Fruit fly (Drosophila melanogaster) whole organism, embryonic: ENCODE data around the gene CG5938.
A peak's percentile ranks its signal among the peaks of the same experiment; 100 is the strongest.

Source experiments
- Adf1 ChIP-seq: fragments of 200-800 bp; sonication (Bioruptor generic); IDR thresholded peaks from 2 replicates; pipeline ENCODE4 v1.3.6; 2022; ENCODE audit warnings: missing biosample characterization, missing genetic modification characterization
- Antp ChIP-seq: fragments of 200-800 bp; sonication (Bioruptor generic); optimal IDR thresholded peaks from 3 replicates; lab custom pipeline; 2016; ENCODE audit warnings: missing biosample characterization, missing genetic modification characterization
- Awh ChIP-seq: fragments of 200-800 bp; sonication (Bioruptor generic); IDR thresholded peaks from 2 replicates; pipeline ENCODE4, ENCODE4 v1.3.6; 2022; ENCODE audit warnings: missing biosample characterization, missing genetic modification characterization
- CG10366 ChIP-seq: fragments of 200-800 bp; sonication (Bioruptor generic); IDR thresholded peaks from 2 replicates; pipeline ENCODE4 v1.3.6; 2022; ENCODE audit warnings: missing biosample characterization, missing genetic modification characterization
- CG11085 ChIP-seq: fragments of 200-800 bp; sonication (Bioruptor generic); IDR thresholded peaks from 2 replicates; pipeline ENCODE4 v1.3.6; 2022; ENCODE audit warnings: missing biosample characterization, missing genetic modification characterization
- CG11504 ChIP-seq: fragments of 200-800 bp; sonication (Bioruptor generic); optimal IDR thresholded peaks from 3 replicates; lab custom pipeline; 2019; ENCODE audit warnings: missing biosample characterization, mild to moderate bottlenecking, missing genetic modification characterization, moderate library complexity
- CG11560 ChIP-seq: fragments of 200-800 bp; sonication (Bioruptor generic); IDR thresholded peaks from 3 replicates; pipeline ENCODE4 v1.3.6; 2022; ENCODE audit warnings: missing biosample characterization, missing genetic modification characterization
- CG12769 ChIP-seq: fragments of 200-800 bp; sonication (Bioruptor generic); optimal IDR thresholded peaks from 2 replicates; lab custom pipeline; 2019; ENCODE audit warnings: missing biosample characterization, mild to moderate bottlenecking, missing genetic modification characterization, moderate library complexity
- CG13424 ChIP-seq: fragments of 200-800 bp; sonication (Bioruptor generic); optimal IDR thresholded peaks from 2 replicates; lab custom pipeline; 2019; ENCODE audit warnings: missing biosample characterization, mild to moderate bottlenecking, missing genetic modification characterization, moderate library complexity
- CG2116 ChIP-seq: fragments of 200-800 bp; sonication (Bioruptor generic); optimal IDR thresholded peaks from 3 replicates; lab custom pipeline; 2018; ENCODE audit warnings: missing biosample characterization, mild to moderate bottlenecking, missing genetic modification characterization
- CG2199 ChIP-seq: fragments of 200-800 bp; sonication (Bioruptor generic); IDR thresholded peaks from 3 replicates; pipeline ENCODE4 v1.3.6; 2022; ENCODE audit warnings: missing biosample characterization, missing genetic modification characterization
- CG31388 ChIP-seq: fragments of 200-800 bp; sonication (Bioruptor generic); optimal IDR thresholded peaks from 2 replicates; lab custom pipeline; 2016; ENCODE audit warnings: missing biosample characterization, missing genetic modification characterization
- CG32532 ChIP-seq: fragments of 200-800 bp; sonication (Bioruptor generic); IDR thresholded peaks from 2 replicates; pipeline ENCODE4 v1.3.6; 2022; ENCODE audit warnings: missing biosample characterization, missing genetic modification characterization
- CG34376 ChIP-seq: fragments of 200-800 bp; sonication (Bioruptor generic); optimal IDR thresholded peaks from 2 replicates; lab custom pipeline; 2018; ENCODE audit warnings: missing biosample characterization, mild to moderate bottlenecking, missing genetic modification characterization
- CG42726 ChIP-seq: fragments of 200-800 bp; sonication (Bioruptor generic); IDR thresholded peaks from 2 replicates; pipeline ENCODE4 v1.3.6; 2022; ENCODE audit warnings: missing biosample characterization, missing genetic modification characterization; ENCODE audit not compliant: partially characterized antibody
- CG5245 ChIP-seq: fragments of 200-800 bp; sonication (Bioruptor generic); optimal IDR thresholded peaks from 3 replicates; lab custom pipeline; 2016; ENCODE audit warnings: missing biosample characterization, missing genetic modification characterization
- CG5953 ChIP-seq: fragments of 200-800 bp; sonication (Bioruptor generic); IDR thresholded peaks from 2 replicates; pipeline ENCODE4 v1.3.6; 2022; ENCODE audit warnings: missing biosample characterization, missing genetic modification characterization
- CG6654 ChIP-seq: fragments of 200-800 bp; sonication (Bioruptor generic); optimal IDR thresholded peaks from 2 replicates; lab custom pipeline; 2017; ENCODE audit warnings: missing biosample characterization, mild to moderate bottlenecking, missing genetic modification characterization
- CG7839 ChIP-seq: fragments of 200-800 bp; sonication (Bioruptor generic); optimal IDR thresholded peaks from 3 replicates; lab custom pipeline; 2018; ENCODE audit warnings: missing biosample characterization, mild to moderate bottlenecking, missing genetic modification characterization, moderate library complexity
- Dip3 ChIP-seq: fragments of 200-800 bp; sonication (Bioruptor generic); optimal IDR thresholded peaks from 3 replicates; lab custom pipeline; 2016; ENCODE audit warnings: missing biosample characterization, missing genetic modification characterization
- Dll ChIP-seq: fragments of 200-800 bp; sonication (Bioruptor generic); IDR thresholded peaks from 4 replicates; pipeline ENCODE4 v1.3.6; 2022; ENCODE audit warnings: missing biosample characterization, missing genetic modification characterization; ENCODE audit not compliant: partially characterized antibody
- E2f1 ChIP-seq: fragments of 200-800 bp; sonication (Bioruptor generic); IDR thresholded peaks from 2 replicates; pipeline ENCODE4 v1.3.6; 2022; ENCODE audit warnings: missing biosample characterization, missing genetic modification characterization
- Gug ChIP-seq: fragments of 200-800 bp; sonication (Bioruptor generic); IDR thresholded peaks from 4 replicates; pipeline ENCODE4 v1.3.6; 2022; ENCODE audit warnings: missing biosample characterization, missing genetic modification characterization
- Hand ChIP-seq: fragments of 200-800 bp; sonication (Bioruptor generic); optimal IDR thresholded peaks from 2 replicates; lab custom pipeline; 2017; ENCODE audit warnings: mild to moderate bottlenecking, missing biosample characterization, missing genetic modification reagents, missing genetic modification characterization
- Hey ChIP-seq: fragments of 200-800 bp; sonication (Bioruptor generic); optimal IDR thresholded peaks from 3 replicates; lab custom pipeline; 2018; ENCODE audit warnings: missing biosample characterization, mild to moderate bottlenecking, missing genetic modification characterization
- Hr39 ChIP-seq: fragments of >200 bp; optimal IDR thresholded peaks from 2 replicates; lab custom pipeline; 2017
- Jarid2 ChIP-seq: fragments of 200-800 bp; sonication (Bioruptor generic); optimal IDR thresholded peaks from 3 replicates; lab custom pipeline; 2017; ENCODE audit warnings: mild to moderate bottlenecking, missing biosample characterization, missing genetic modification reagents, missing genetic modification characterization
- Med ChIP-seq: fragments of 200-800 bp; sonication (Bioruptor generic); peaks from one replicate; lab custom pipeline; 2016; ENCODE audit warnings: missing biosample characterization, missing genetic modification characterization, mild to moderate bottlenecking, inconsistent platforms, moderate library complexity
- Pdp1 ChIP-seq, 2 experiments: fragments of 200-800 bp; sonication (Bioruptor generic); optimal IDR thresholded peaks; 3 replicates each; lab custom pipeline; 2016; ENCODE audit warnings: missing biosample characterization in 2 of 2, missing genetic modification characterization in 2 of 2, mild to moderate bottlenecking in 1 of 2, moderate library complexity in 1 of 2
- Ptx1 ChIP-seq: fragments of 200-800 bp; sonication (Bioruptor generic); IDR thresholded peaks from 2 replicates; pipeline ENCODE4 v1.3.6; 2022; ENCODE audit warnings: missing biosample characterization, missing genetic modification characterization
- Ssrp ChIP-seq: fragments of 200-800 bp; sonication (Bioruptor generic); optimal IDR thresholded peaks from 2 replicates; lab custom pipeline; 2018; ENCODE audit warnings: missing biosample characterization, mild to moderate bottlenecking, missing genetic modification characterization, moderate library complexity
- Tbp ChIP-seq: fragments of >200 bp; optimal IDR thresholded peaks from 2 replicates; lab custom pipeline; 2018; ENCODE audit warnings: missing biosample characterization, missing genetic modification characterization
- Xbp1 ChIP-seq: fragments of 200-800 bp; sonication (Bioruptor generic); optimal IDR thresholded peaks from 3 replicates; lab custom pipeline; 2016; ENCODE audit warnings: missing biosample characterization, mild to moderate bottlenecking, missing genetic modification characterization
- Xrp1 ChIP-seq: fragments of 200-800 bp; sonication (Bioruptor generic); IDR thresholded peaks from 2 replicates; pipeline ENCODE4 v1.3.6; 2022; ENCODE audit warnings: missing biosample characterization, missing genetic modification characterization
- ara ChIP-seq: fragments of 200-800 bp; sonication (Bioruptor generic); IDR thresholded peaks from 2 replicates; pipeline ENCODE4 v1.3.6; 2022; ENCODE audit warnings: missing biosample characterization, missing genetic modification characterization
- ash1 ChIP-seq: fragments of 200-800 bp; sonication (Bioruptor generic); optimal IDR thresholded peaks from 2 replicates; lab custom pipeline; 2018; ENCODE audit warnings: missing biosample characterization, mild to moderate bottlenecking, missing genetic modification characterization
- bowl ChIP-seq: fragments of 200-800 bp; sonication (Bioruptor generic); IDR thresholded peaks from 2 replicates; pipeline ENCODE4 v1.3.6; 2022; ENCODE audit warnings: missing biosample characterization, missing genetic modification characterization
- ci ChIP-seq: fragments of 200-800 bp; sonication (Bioruptor generic); IDR thresholded peaks from 3 replicates; pipeline ENCODE4 v1.3.6; 2022; ENCODE audit warnings: missing biosample characterization, missing genetic modification characterization
- crol ChIP-seq: fragments of 200-800 bp; sonication (Bioruptor generic); IDR thresholded peaks from 2 replicates; pipeline ENCODE4 v1.3.6; 2022; ENCODE audit warnings: missing biosample characterization, missing genetic modification characterization
- gfzf ChIP-seq: fragments of 200-800 bp; sonication (Bioruptor generic); optimal IDR thresholded peaks from 2 replicates; lab custom pipeline; 2016; ENCODE audit warnings: missing biosample characterization, mild to moderate bottlenecking, missing genetic modification characterization, moderate library complexity
- grn ChIP-seq: fragments of 200-800 bp; sonication (Bioruptor generic); optimal IDR thresholded peaks from 3 replicates; lab custom pipeline; 2017; ENCODE audit warnings: missing biosample characterization, missing genetic modification characterization
- gsb-n ChIP-seq: fragments of 200-800 bp; sonication (Bioruptor generic); optimal IDR thresholded peaks from 3 replicates; lab custom pipeline; 2018; ENCODE audit warnings: missing biosample characterization, mild to moderate bottlenecking, missing genetic modification characterization
- h ChIP-seq: fragments of >200 bp; optimal IDR thresholded peaks from 2 replicates; lab custom pipeline; 2017
- odd ChIP-seq: fragments of 200-800 bp; sonication (Bioruptor generic); optimal IDR thresholded peaks from 2 replicates; lab custom pipeline; 2017; ENCODE audit warnings: missing biosample characterization, mild to moderate bottlenecking, missing genetic modification characterization
- ranshi ChIP-seq: fragments of 200-800 bp; sonication (Bioruptor generic); IDR thresholded peaks from 2 replicates; pipeline ENCODE4 v1.3.6; 2022; ENCODE audit warnings: missing biosample characterization, missing genetic modification characterization
- schlank ChIP-seq: fragments of 200-800 bp; sonication (Bioruptor generic); optimal IDR thresholded peaks from 2 replicates; lab custom pipeline; 2018; ENCODE audit warnings: missing biosample characterization, mild to moderate bottlenecking, missing genetic modification characterization
- seq ChIP-seq: fragments of 200-800 bp; sonication (Bioruptor generic); IDR thresholded peaks from 2 replicates; pipeline ENCODE4 v1.3.6; 2022; ENCODE audit warnings: missing biosample characterization, missing genetic modification characterization
- so ChIP-seq: fragments of 200-800 bp; sonication (Bioruptor generic); IDR thresholded peaks from 3 replicates; pipeline ENCODE4 v1.3.6; 2022; ENCODE audit warnings: missing biosample characterization, missing genetic modification characterization
- sqz ChIP-seq: fragments of 200-800 bp; sonication (Bioruptor generic); optimal IDR thresholded peaks from 3 replicates; lab custom pipeline; 2018; ENCODE audit warnings: missing biosample characterization, mild to moderate bottlenecking, missing genetic modification characterization
- tgo ChIP-seq: fragments of 200-800 bp; sonication (Bioruptor generic); IDR thresholded peaks from 3 replicates; pipeline ENCODE4 v1.3.6; 2022; ENCODE audit warnings: missing biosample characterization, missing genetic modification characterization
- tna ChIP-seq: fragments of 200-800 bp; sonication (Bioruptor generic); IDR thresholded peaks from 2 replicates; pipeline ENCODE4 v1.3.6; 2022; ENCODE audit warnings: missing biosample characterization, missing genetic modification characterization; ENCODE audit not compliant: partially characterized antibody
- trem ChIP-seq: fragments of 200-800 bp; optimal IDR thresholded peaks from 3 replicates; lab custom pipeline; 2019; ENCODE audit warnings: missing biosample characterization, mild to moderate bottlenecking, missing genetic modification characterization, moderate library complexity
- zen ChIP-seq: fragments of 200-800 bp; sonication (Bioruptor generic); optimal IDR thresholded peaks from 3 replicates; lab custom pipeline; 2018; ENCODE audit warnings: missing biosample characterization, mild to moderate bottlenecking, missing genetic modification characterization, moderate library complexity

Gene CG5938

dm6 chr3R:27282286-27282685 lies 7.7 kb downstream of the CG5938 start, which contains the start of gene mrt (continued):
- TF ChIP-seq bowl (GFP tag; lab: Robert Waterston, UW) (0 out of 2 replicates have a peak, but pooled peaks have one; percentile 25), CG32532 (peak; percentile 56), Hey (no peak), CG2116 (GFP tag; lab: Kevin White, UChicago) (peak; percentile 5), grn (GFP tag; lab: Kevin White, UChicago) (no peak), CG34376 (GFP tag; lab: Kevin White, UChicago) (peak; percentile 53), Pdp1 (GFP tag; optimal IDR thresholded peaks at IDR 0.05; lab: Kevin White, UChicago) (peak; percentile 67 to 72), Dll (GFP tag; lab: Robert Waterston, UW) (no peak), CG11504 (tag; lab: Kevin White, UChicago) (peak; percentile 63), sqz (no peak), Hr39 (no peak), CG7839 (tag; lab: Kevin White, UChicago) (peak; percentile 71), Hand (GFP tag; lab: Kevin White, UChicago) (peak; percentile 18), CG5953 (GFP tag; lab: Robert Waterston, UW) (no peak), CG10366 (peak; percentile 38), ash1 (no peak), zen (tag; lab: Kevin White, UChicago) (no peak), Ptx1 (GFP tag; lab: Robert Waterston, UW) (peak; percentile 54), Xbp1 (peak; percentile 45), Jarid2 (GFP tag; lab: Kevin White, UChicago) (no peak), ranshi (GFP tag; lab: Robert Waterston, UW) (peak; percentile 55; the same call in 1 of the 2 replicates), Gug (GFP tag; lab: Robert Waterston, UW) (peak; percentile 32; the same call in 1 of the 4 replicates), Ssrp (peak; percentile 45), CG11560 (tag; lab: Robert Waterston, UW) (peak; percentile 50; the same call in 1 of the 3 replicates), so (GFP tag; lab: Robert Waterston, UW) (0 out of 3 replicates have a peak, but pooled peaks have one; percentile 44), seq (GFP tag; lab: Robert Waterston, UW) (0 out of 2 replicates have a peak, but pooled peaks have one; percentile 33), Adf1 (no peak), Med (GFP tag; lab: Kevin White, UChicago) (peak; percentile 96), E2f1 (GFP tag; lab: Robert Waterston, UW) (no peak; the same call in 1 of the 2 replicates), tgo (GFP tag; lab: Robert Waterston, UW) (peak; percentile 38; the same call in 1 of the 3 replicates), Xrp1 (GFP tag; lab: Robert Waterston, UW) (peak; percentile 39; the same call in 1 of the 2 replicates), CG11085 (GFP tag; lab: Robert Waterston, UW) (no peak), CG2199 (GFP tag; lab: Robert Waterston, UW) (no peak), Awh (GFP tag; lab: Robert Waterston, UW) (no peak), Antp (GFP tag; lab: Kevin White, UChicago) (peak; percentile 69), gsb-n (tag; lab: Kevin White, UChicago) (peak; percentile 11), h (lab: Kevin White, UChicago) (no peak), schlank (tag; lab: Kevin White, UChicago) (peak; percentile 37), CG31388 (GFP tag; lab: Kevin White, UChicago) (no peak), CG6654 (GFP tag; lab: Kevin White, UChicago) (no peak)

DNA sequence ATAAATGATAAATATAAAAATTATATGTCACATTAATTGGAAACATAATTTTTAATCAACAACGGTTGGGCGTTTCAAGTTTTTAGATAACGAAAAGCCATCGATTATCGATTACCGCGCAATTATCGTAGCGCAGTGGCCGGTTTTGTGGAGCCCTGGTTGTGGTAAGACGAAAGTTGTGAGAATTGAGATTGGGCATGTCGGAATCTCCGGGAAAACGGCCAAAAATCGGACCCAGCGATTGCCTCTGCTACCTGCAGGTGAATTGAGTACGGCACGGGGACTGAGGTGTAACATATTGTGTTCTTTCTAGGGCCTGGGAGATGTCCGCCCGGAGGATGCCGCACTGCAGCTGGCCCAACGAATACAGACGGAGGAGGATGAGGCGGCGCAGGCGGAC lies 9.1 kb downstream of the CG5938 start, which contains the start of gene CG3368:
TSS of gene CG3368 (plus strand) at position 136 of the 400 bp plus-strand sequence.
- TF ChIP-seq trem (tag; lab: Kevin White, UChicago) (peak; percentile 24), CG42726 (0 out of 2 replicates have a peak, but pooled peaks have one; percentile 41), CG12769 (tag; lab: Kevin White, UChicago) (no peak), crol (GFP tag; lab: Robert Waterston, UW) (0 out of 2 replicates have a peak, but pooled peaks have one; percentile 16), CG5245 (GFP tag; lab: Kevin White, UChicago) (no peak), ara (GFP tag; lab: Robert Waterston, UW) (no peak), gfzf (no peak), CG13424 (no peak), Dip3 (GFP tag; lab: Kevin White, UChicago) (no peak), ci (GFP tag; lab: Robert Waterston, UW) (no peak), Tbp (GFP tag; lab: Kevin White, UChicago) (no peak), CG11504 (tag; lab: Kevin White, UChicago) (peak; percentile 12), tna (GFP tag; lab: Robert Waterston, UW) (peak; percentile 63; the same call in 1 of the 2 replicates), odd (GFP tag; lab: Kevin White, UChicago) (no peak)
